Worm (Caenorhabditis elegans) whole organism, L2 larva: ENCODE measurements around the gene spl-1.

Source experiments
- R02D3.7 ChIP-seq: fragments of 150-350 bp; optimal IDR thresholded peaks from 2 replicates; lab custom pipeline; 2014; ENCODE audit warnings: missing biosample characterization, missing genetic modification characterization
- ZK546.5 ChIP-seq: sonication (generic microtip); optimal IDR thresholded peaks from 2 replicates; lab custom pipeline; 2017; ENCODE audit warnings: missing biosample characterization, missing genetic modification characterization
- ama-1 ChIP-seq: fragments of 150-350 bp; optimal IDR thresholded peaks from 2 replicates; lab custom pipeline; 2018; ENCODE audit warnings: inconsistent platforms
- ceh-82 ChIP-seq: fragments of 150-350 bp; optimal IDR thresholded peaks from 2 replicates; lab custom pipeline; 2014; ENCODE audit warnings: missing biosample characterization, missing genetic modification characterization
- lsy-2 ChIP-seq, 2 experiments: fragments of 150-350 bp in 1 of 2; sonication (generic microtip) in 1 of 2; optimal IDR thresholded peaks; 2 replicates each; lab custom pipeline; 2014 to 2017; ENCODE audit warnings: missing biosample characterization in 2 of 2, missing genetic modification characterization in 2 of 2
- nhr-10 ChIP-seq: sonication (generic microtip); optimal IDR thresholded peaks from 2 replicates; lab custom pipeline; 2017; ENCODE audit warnings: missing biosample characterization, missing genetic modification characterization
- nhr-12 ChIP-seq: fragments of 150-350 bp; optimal IDR thresholded peaks from 2 replicates; lab custom pipeline; 2014; ENCODE audit warnings: missing biosample characterization, missing genetic modification characterization
- nhr-25 ChIP-seq: fragments of 150-350 bp; sonication (generic microtip); optimal IDR thresholded peaks from 3 replicates; lab custom pipeline; 2014; ENCODE audit warnings: missing biosample characterization, missing genetic modification characterization
- unc-62 ChIP-seq: fragments of 150-350 bp; optimal IDR thresholded peaks from 2 replicates; lab custom pipeline; 2014; ENCODE audit warnings: missing biosample characterization, missing genetic modification reagents, missing genetic modification characterization
- zag-1 ChIP-seq: fragments of 150-350 bp; optimal IDR thresholded peaks from 2 replicates; lab custom pipeline; 2014; ENCODE audit warnings: missing biosample characterization, missing genetic modification characterization
- ztf-1 ChIP-seq: fragments of 200-800 bp; sonication (Bioruptor generic); conservative IDR thresholded peaks from 2 replicates; pipeline ENCODE4 v1.3.6; 2022; ENCODE audit warnings: missing genetic modification characterization, missing compliant biosample characterization
- ztf-11 ChIP-seq: sonication (generic microtip); optimal IDR thresholded peaks from 2 replicates; lab custom pipeline; 2017; ENCODE audit warnings: missing biosample characterization, missing genetic modification characterization
- ztf-4 ChIP-seq: fragments of 150-350 bp; optimal IDR thresholded peaks from 2 replicates; lab custom pipeline; 2014; ENCODE audit warnings: missing biosample characterization, missing genetic modification characterization

DNA sequence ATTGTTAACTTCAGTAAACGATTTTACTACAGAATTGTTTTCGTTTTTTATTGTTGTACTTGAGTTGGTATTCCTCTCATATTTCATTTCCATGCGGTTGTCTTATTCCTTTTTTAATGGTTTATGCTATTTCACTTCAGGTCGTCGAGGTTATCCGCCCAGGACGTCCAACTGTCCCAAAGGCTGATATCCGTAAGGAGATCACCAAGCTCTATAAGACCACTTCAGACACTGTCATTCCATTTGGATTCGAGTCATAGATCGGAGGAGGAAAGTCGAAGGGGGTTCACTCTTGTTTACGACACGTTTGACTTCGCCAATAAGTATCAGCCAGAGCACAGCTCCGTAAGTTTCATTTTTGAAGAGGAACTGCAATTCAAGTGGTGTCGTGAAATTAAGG, 3.6 kb upstream of the spl-1 start, which contains the start of gene T07A9.14:
- TF ChIP-seq nhr-25 (tag; lab: Kevin White, UChicago) (no peak), ama-1 (lab: Kevin White, UChicago) (no peak), nhr-10 (no peak), zag-1 (tag; lab: Kevin White, UChicago) (no peak), R02D3.7 (tag; lab: Kevin White, UChicago) (no peak), unc-62 (GFP tag; lab: Kevin White, UChicago) (no peak), ztf-1 (GFP tag; lab: Robert Waterston, UW) (no peak), ztf-11 (tag; lab: Kevin White, UChicago) (no peak), nhr-12 (no peak), ztf-4 (no peak), ceh-82 (no peak), ZK546.5 (tag; lab: Kevin White, UChicago) (no peak), lsy-2 (tag; optimal IDR thresholded peaks at IDR 0.05; lab: Kevin White, UChicago) (no peak)
